Fruit fly (Drosophila melanogaster): ENCODE measurements around the gene mrt.
A peak's percentile ranks its signal among the peaks of the same experiment; 100 is the strongest.

The mrt gene

dm6 chr3R:27253136-27253920, 29.1 kb downstream of the mrt start, which contains the start of gene pll (continued):
- TF ChIP-seq phol (tag; optimal IDR thresholded peaks at IDR 0.05): peak; percentile 84
- peak; percentile 95 for TF ChIP-seq NFAT (GFP tag; IDR thresholded peaks at IDR 0.05)
- TF ChIP-seq CG17568 (GFP tag; optimal IDR thresholded peaks at IDR 0.05): no peak
- TF ChIP-seq C15 (GFP tag; IDR thresholded peaks at IDR 0.05): 0 out of 3 replicates have a peak, but pooled peaks have one; percentile 47
- TF ChIP-seq CG8281 (tag; optimal IDR thresholded peaks at IDR 0.05): no peak
- peak; percentile 40 for TF ChIP-seq CG17802 (tag; optimal IDR thresholded peaks at IDR 0.05)
- peak; percentile 79 for TF ChIP-seq CG15601 (tag; optimal IDR thresholded peaks at IDR 0.05)
- TF ChIP-seq Dip2 (GFP tag; IDR thresholded peaks at IDR 0.05): no peak
- TF ChIP-seq CG34422 (GFP tag; IDR thresholded peaks at IDR 0.05): peak; percentile 87
- peak; percentile 75 for TF ChIP-seq fd3F (GFP tag; optimal IDR thresholded peaks at IDR 0.05)
- TF ChIP-seq lilli (GFP tag; optimal IDR thresholded peaks at IDR 0.05): peak; percentile 89
- TF ChIP-seq CG7357 (GFP tag; IDR thresholded peaks at IDR 0.05): peak; percentile 80
- no peak for TF ChIP-seq sim (GFP tag; IDR thresholded peaks at IDR 0.05)
- TF ChIP-seq CG6791 (GFP tag; IDR thresholded peaks at IDR 0.05; ENCODE audit: partially characterized antibody): no peak
- no peak for TF ChIP-seq CG4707 (GFP tag; optimal IDR thresholded peaks at IDR 0.05)
- peak; percentile 92 for TF ChIP-seq CG2120 (GFP tag; optimal IDR thresholded peaks at IDR 0.05)
- peak; percentile 84 to 90 for TF ChIP-seq dpn (GFP tag; optimal IDR thresholded peaks at IDR 0.05)
- TF ChIP-seq Taf1 (GFP tag; IDR thresholded peaks at IDR 0.05): peak; percentile 76
- TF ChIP-seq pfk (GFP tag; optimal IDR thresholded peaks at IDR 0.05): no peak
- no peak for TF ChIP-seq CG14860 (GFP tag; IDR thresholded peaks at IDR 0.05; ENCODE audit: partially characterized antibody)
- TF ChIP-seq CrebB (tag; optimal IDR thresholded peaks at IDR 0.05): peak; percentile 40
- TF ChIP-seq CG10654 (GFP tag; optimal IDR thresholded peaks at IDR 0.05): peak; percentile 75
- peak; percentile 83 for TF ChIP-seq NfI (GFP tag; optimal IDR thresholded peaks at IDR 0.05)
- TF ChIP-seq Doc3 (GFP tag; IDR thresholded peaks at IDR 0.05; ENCODE audit: partially characterized antibody): no peak
- TF ChIP-seq Hmr (GFP tag; optimal IDR thresholded peaks at IDR 0.05): peak; percentile 88
- peak; percentile 84 for TF ChIP-seq CG4730 (GFP tag; IDR thresholded peaks at IDR 0.05)
- TF ChIP-seq usp (GFP tag; optimal IDR thresholded peaks at IDR 0.05): no peak
- no peak for TF ChIP-seq ato (GFP tag; IDR thresholded peaks at IDR 0.05; ENCODE audit: partially characterized antibody)
- TF ChIP-seq lab (GFP tag; optimal IDR thresholded peaks at IDR 0.05): peak; percentile 86
- TF ChIP-seq trem (tag; optimal IDR thresholded peaks at IDR 0.05): peak; percentile 93
- TF ChIP-seq odd (GFP tag; optimal IDR thresholded peaks at IDR 0.05): no peak
- TF ChIP-seq zen (tag; optimal IDR thresholded peaks at IDR 0.05): peak; percentile 82
- TF ChIP-seq ranshi (GFP tag; IDR thresholded peaks at IDR 0.05): peak; percentile 77
- TF ChIP-seq CG10565 (GFP tag; optimal IDR thresholded peaks at IDR 0.05): peak; percentile 42
- TF ChIP-seq CG12299 (tag; optimal IDR thresholded peaks at IDR 0.05): peak; percentile 77
- peak; percentile 44; the same call in 1 of the 2 replicates for TF ChIP-seq hbn (GFP tag; IDR thresholded peaks at IDR 0.05; ENCODE audit: partially characterized antibody)
- TF ChIP-seq exex (tag; optimal IDR thresholded peaks at IDR 0.05): peak; percentile 70
- peak; percentile 77 for TF ChIP-seq CG32767 (GFP tag; IDR thresholded peaks at IDR 0.05)
- TF ChIP-seq CG14965 (GFP tag; optimal IDR thresholded peaks at IDR 0.05; ENCODE audit: borderline replicate concordance): no peak
- peak; percentile 90 for TF ChIP-seq zf30C (GFP tag; optimal IDR thresholded peaks at IDR 0.05)
- no peak for TF ChIP-seq CG8478 (optimal IDR thresholded peaks at IDR 0.05)
- TF ChIP-seq tio (GFP tag; optimal IDR thresholded peaks at IDR 0.05): no peak
- peak; percentile 56; the same call in 1 of the 3 replicates for TF ChIP-seq knrl (GFP tag; IDR thresholded peaks at IDR 0.05; ENCODE audit: partially characterized antibody)
- TF ChIP-seq wdn (GFP tag; IDR thresholded peaks at IDR 0.05): peak; percentile 84
- TF ChIP-seq sd (tag; optimal IDR thresholded peaks at IDR 0.05): peak; percentile 78
- TF ChIP-seq CG9609 (GFP tag; optimal IDR thresholded peaks at IDR 0.05): peak; percentile 53
- peak; percentile 23 for TF ChIP-seq Hand (GFP tag; optimal IDR thresholded peaks at IDR 0.05)
- TF ChIP-seq CG2875 (GFP tag; optimal IDR thresholded peaks at IDR 0.05): no peak
